Worm (Caenorhabditis elegans) whole organism, L1 larva: Measurements from ENCODE around the gene T05H10.8.
A peak's percentile ranks its signal among the peaks of the same experiment; 100 is the strongest.

Source experiments
- F16B12.6 ChIP-seq: fragments of 150-350 bp; optimal IDR thresholded peaks from 2 replicates; lab custom pipeline; 2014; ENCODE audit warnings: missing biosample characterization, missing genetic modification characterization
- alr-1 ChIP-seq: fragments of 200-800 bp; sonication (Bioruptor generic); optimal IDR thresholded peaks from 2 replicates; lab custom pipeline; 2018; ENCODE audit warnings: borderline replicate concordance, mild to moderate bottlenecking, missing genetic modification characterization, missing compliant biosample characterization
- ama-1 ChIP-seq: fragments of 150-350 bp; optimal IDR thresholded peaks from 2 replicates; lab custom pipeline; 2014
- blmp-1 ChIP-seq: fragments of 150-350 bp; optimal IDR thresholded peaks from 2 replicates; lab custom pipeline; 2014; ENCODE audit warnings: missing biosample characterization, missing genetic modification characterization
- ceh-63 ChIP-seq: fragments of 200-800 bp; sonication (Bioruptor generic); optimal IDR thresholded peaks from 2 replicates; lab custom pipeline; 2018; ENCODE audit warnings: mild to moderate bottlenecking, missing genetic modification characterization, missing compliant biosample characterization
- ceh-8 ChIP-seq: fragments of 200-800 bp; sonication (Bioruptor generic); optimal IDR thresholded peaks from 2 replicates; lab custom pipeline; 2018; ENCODE audit warnings: mild to moderate bottlenecking, missing genetic modification characterization, moderate library complexity, missing compliant biosample characterization
- ceh-82 ChIP-seq, 3 experiments: fragments of 150-350 bp in 1 of 3; sonication (generic microtip) in 2 of 3; optimal IDR thresholded peaks; 2 replicates each; lab custom pipeline; 2014 to 2017; ENCODE audit warnings: missing biosample characterization in 3 of 3, missing genetic modification characterization in 3 of 3
- ces-1 ChIP-seq: fragments of 150-350 bp; optimal IDR thresholded peaks from 2 replicates; lab custom pipeline; 2014; ENCODE audit warnings: missing biosample characterization, missing genetic modification reagents, missing genetic modification characterization
- dpl-1 ChIP-seq, 3 experiments: fragments of 150-350 bp in 2 of 3; sonication (generic microtip) in 1 of 3; optimal IDR thresholded peaks; 2 replicates each; lab custom pipeline; 2014 to 2017; ENCODE audit warnings: missing biosample characterization in 3 of 3, missing genetic modification characterization in 3 of 3, missing genetic modification reagents in 3 of 3
- efl-1 ChIP-seq, 4 experiments: fragments of 150-350 bp; optimal IDR thresholded peaks in 3 of 4; peaks in 1 of 4; 1 replicate in 1 of 4; 2 replicates in 3 of 4; lab custom pipeline; 2014; ENCODE audit warnings: missing biosample characterization in 2 of 4, missing genetic modification characterization in 2 of 4, missing genetic modification reagents in 2 of 4
- egl-27 ChIP-seq, 2 experiments: fragments of 150-350 bp in 1 of 2; sonication (generic microtip); optimal IDR thresholded peaks; 3 replicates each; lab custom pipeline; 2017 to 2018; ENCODE audit warnings: missing biosample characterization in 2 of 2, missing genetic modification characterization in 2 of 2, missing genetic modification reagents in 2 of 2
- elt-2 ChIP-seq: sonication (generic microtip); optimal IDR thresholded peaks from 2 replicates; lab custom pipeline; 2016; ENCODE audit warnings: missing genetic modification characterization, mild to moderate bottlenecking, inconsistent platforms, missing compliant biosample characterization, missing genetic modification reagents
- fkh-10 ChIP-seq: sonication (generic microtip); optimal IDR thresholded peaks from 2 replicates; lab custom pipeline; 2017; ENCODE audit warnings: missing biosample characterization, missing genetic modification reagents, missing genetic modification characterization
- fos-1 ChIP-seq: fragments of 150-350 bp; optimal IDR thresholded peaks from 2 replicates; lab custom pipeline; 2014; ENCODE audit warnings: missing biosample characterization, missing genetic modification characterization
- irx-1 ChIP-seq: sonication (generic microtip); optimal IDR thresholded peaks from 2 replicates; lab custom pipeline; 2016; ENCODE audit warnings: missing genetic modification characterization, missing compliant biosample characterization
- lin-13 ChIP-seq: fragments of 150-350 bp; optimal IDR thresholded peaks from 2 replicates; lab custom pipeline; 2014; ENCODE audit warnings: missing biosample characterization, missing genetic modification reagents, missing genetic modification characterization
- lin-14 ChIP-seq: fragments of 200-800 bp; sonication (Bioruptor generic); optimal IDR thresholded peaks from 2 replicates; lab custom pipeline; 2018; ENCODE audit warnings: mild to moderate bottlenecking, missing genetic modification characterization, moderate library complexity, missing compliant biosample characterization
- lin-35 ChIP-seq, 2 experiments: fragments of 150-350 bp; optimal IDR thresholded peaks; 2 replicates each; lab custom pipeline; 2014; ENCODE audit warnings: missing biosample characterization in 2 of 2, missing genetic modification characterization in 2 of 2, missing genetic modification reagents in 2 of 2
- lir-3 ChIP-seq: sonication (generic microtip); optimal IDR thresholded peaks from 2 replicates; lab custom pipeline; 2016; ENCODE audit warnings: mild to moderate bottlenecking, missing genetic modification characterization, moderate library complexity, missing compliant biosample characterization; ENCODE audit not compliant: poor library complexity
- lsy-2 ChIP-seq, 2 experiments: fragments of 150-350 bp; optimal IDR thresholded peaks; 2 replicates each; lab custom pipeline; 2014; ENCODE audit warnings: missing biosample characterization in 2 of 2, missing genetic modification characterization in 2 of 2
- mab-9 ChIP-seq: fragments of 200-800 bp; sonication (Bioruptor generic); IDR thresholded peaks from 2 replicates; pipeline ENCODE4 v1.3.6; 2022; ENCODE audit warnings: missing genetic modification reagents, missing genetic modification characterization, missing compliant biosample characterization
- mdl-1 ChIP-seq, 2 experiments: fragments of 150-350 bp; optimal IDR thresholded peaks; 2 replicates each; lab custom pipeline; 2014 to 2017; ENCODE audit warnings: missing biosample characterization in 2 of 2, missing genetic modification characterization in 2 of 2, inconsistent platforms in 1 of 2
- mef-2 ChIP-seq: fragments of 150-350 bp; optimal IDR thresholded peaks from 2 replicates; lab custom pipeline; 2014; ENCODE audit warnings: missing biosample characterization, missing genetic modification characterization
- mep-1 ChIP-seq: fragments of 150-350 bp; optimal IDR thresholded peaks from 2 replicates; lab custom pipeline; 2014; ENCODE audit warnings: missing biosample characterization, missing genetic modification characterization
- nhr-11 ChIP-seq: fragments of 150-350 bp; optimal IDR thresholded peaks from 2 replicates; lab custom pipeline; 2014; ENCODE audit warnings: missing biosample characterization, missing genetic modification characterization
- nhr-19 ChIP-seq: fragments of 200-800 bp; sonication (Bioruptor generic); conservative IDR thresholded peaks from 2 replicates; pipeline ENCODE4 v1.3.6; 2022; ENCODE audit warnings: missing genetic modification characterization, missing compliant biosample characterization
- nhr-20 ChIP-seq: sonication (generic microtip); optimal IDR thresholded peaks from 2 replicates; lab custom pipeline; 2016; ENCODE audit warnings: mild to moderate bottlenecking, missing genetic modification characterization, missing compliant biosample characterization
- nhr-28 ChIP-seq: fragments of 150-350 bp; optimal IDR thresholded peaks from 2 replicates; lab custom pipeline; 2014; ENCODE audit warnings: missing biosample characterization, missing genetic modification characterization
- nhr-47 ChIP-seq: sonication (generic microtip); optimal IDR thresholded peaks from 2 replicates; lab custom pipeline; 2016; ENCODE audit warnings: mild to moderate bottlenecking, missing genetic modification characterization, moderate library complexity, missing compliant biosample characterization
- nhr-71 ChIP-seq: sonication (generic microtip); optimal IDR thresholded peaks from 2 replicates; lab custom pipeline; 2016; ENCODE audit warnings: mild to moderate bottlenecking, missing genetic modification characterization, moderate library complexity, missing compliant biosample characterization
- nhr-85 ChIP-seq: sonication (generic microtip); peaks from one replicate; lab custom pipeline; 2016; ENCODE audit warnings: missing genetic modification characterization, inconsistent platforms, missing compliant biosample characterization
- nhr-90 ChIP-seq: sonication (generic microtip); optimal IDR thresholded peaks from 2 replicates; lab custom pipeline; 2016; ENCODE audit warnings: mild to moderate bottlenecking, missing genetic modification characterization, missing compliant biosample characterization; ENCODE audit not compliant: poor library complexity
- pag-3 ChIP-seq: sonication (generic microtip); optimal IDR thresholded peaks from 2 replicates; lab custom pipeline; 2017; ENCODE audit warnings: missing genetic modification characterization, mild to moderate bottlenecking, missing compliant biosample characterization, antibody characterized with exemption, borderline replicate concordance; ENCODE audit not compliant: insufficient read depth
- pax-3 ChIP-seq: fragments of 200-800 bp; sonication (Bioruptor generic); optimal IDR thresholded peaks from 2 replicates; lab custom pipeline; 2018; ENCODE audit warnings: mild to moderate bottlenecking, missing genetic modification characterization, moderate library complexity, missing compliant biosample characterization
- rnt-1 ChIP-seq: sonication (generic microtip); optimal IDR thresholded peaks from 2 replicates; lab custom pipeline; 2016; ENCODE audit warnings: mild to moderate bottlenecking, missing genetic modification characterization, moderate library complexity, missing compliant biosample characterization
- snu-23 ChIP-seq: sonication (generic microtip); optimal IDR thresholded peaks from 2 replicates; lab custom pipeline; 2016; ENCODE audit warnings: missing genetic modification characterization, missing compliant biosample characterization
- sup-37 ChIP-seq: fragments of 200-800 bp; sonication (Bioruptor generic); optimal IDR thresholded peaks from 2 replicates; lab custom pipeline; 2018; ENCODE audit warnings: mild to moderate bottlenecking, missing genetic modification characterization, missing compliant biosample characterization
- swsn-7 ChIP-seq: sonication (generic microtip); optimal IDR thresholded peaks from 2 replicates; lab custom pipeline; 2016; ENCODE audit warnings: missing genetic modification characterization, missing compliant biosample characterization
- tbx-2 ChIP-seq: sonication (generic microtip); optimal IDR thresholded peaks from 2 replicates; lab custom pipeline; 2016; ENCODE audit warnings: missing genetic modification characterization, missing compliant biosample characterization
- tlp-1 ChIP-seq: fragments of 150-350 bp; optimal IDR thresholded peaks from 2 replicates; lab custom pipeline; 2014; ENCODE audit warnings: missing biosample characterization, missing genetic modification characterization
- unc-130 ChIP-seq: fragments of 150-350 bp; optimal IDR thresholded peaks from 2 replicates; lab custom pipeline; 2017; ENCODE audit warnings: missing biosample characterization, missing genetic modification characterization, inconsistent platforms
- unc-62 ChIP-seq: fragments of 150-350 bp; optimal IDR thresholded peaks from 2 replicates; lab custom pipeline; 2014; ENCODE audit warnings: missing biosample characterization, missing genetic modification reagents, missing genetic modification characterization
- unc-98 ChIP-seq: fragments of 200-800 bp; sonication (Bioruptor generic); IDR thresholded peaks from 2 replicates; pipeline ENCODE4 v1.3.6; 2022; ENCODE audit warnings: missing genetic modification characterization, missing compliant biosample characterization
- zag-1 ChIP-seq: fragments of 150-350 bp; optimal IDR thresholded peaks from 2 replicates; lab custom pipeline; 2014; ENCODE audit warnings: missing biosample characterization, missing genetic modification characterization
- ztf-11 ChIP-seq, 2 experiments: sonication (generic microtip); optimal IDR thresholded peaks; 2 replicates each; lab custom pipeline; 2016 to 2017; ENCODE audit warnings: missing genetic modification characterization in 2 of 2, missing biosample characterization in 1 of 2, missing compliant biosample characterization in 1 of 2

Gene T05H10.8

ce11 chrII:8104998-8105397 lies 46.1 kb downstream of the T05H10.8 start, which contains the start of gene sfxn-5:
sfxn-5 (minus strand) TSS chrII:8105052.
- TF ChIP-seq mep-1 (tag; lab: Kevin White, UChicago): peak; percentile 73
- TF ChIP-seq fos-1 (tag; lab: Kevin White, UChicago): peak; percentile 11
- no peak for TF ChIP-seq zag-1 (tag; lab: Kevin White, UChicago)
- peak; percentile 90 for TF ChIP-seq blmp-1
- peak; percentile 12 for TF ChIP-seq nhr-19 (GFP tag; lab: Robert Waterston, UW)
- TF ChIP-seq dpl-1 (GFP tag; optimal IDR thresholded peaks at IDR 0.05; lab: Kevin White, UChicago): peak in 2 of 3 experiments; percentile 5 to 32
- TF ChIP-seq egl-27 (tag; optimal IDR thresholded peaks at IDR 0.05; lab: Kevin White, UChicago): no peak
- TF ChIP-seq efl-1 (optimal IDR thresholded peaks at IDR 0.05; lab: Kevin White, UChicago): peak in 1 of 2 experiments; percentile 25
- peak in 1 of 2 experiments; percentile 1 for TF ChIP-seq efl-1 (GFP tag; optimal IDR thresholded peaks at IDR 0.05 in 1 of 2; lab: Kevin White, UChicago)
- TF ChIP-seq snu-23: peak; percentile 59
- no peak for TF ChIP-seq ztf-11 (tag; optimal IDR thresholded peaks at IDR 0.05; lab: Kevin White, UChicago)
- TF ChIP-seq lsy-2 (tag; optimal IDR thresholded peaks at IDR 0.05; lab: Kevin White, UChicago): peak; percentile 2 to 63
- TF ChIP-seq nhr-85 (tag; lab: Kevin White, UChicago): peak; percentile 54
- TF ChIP-seq lin-14 (GFP tag; lab: Kevin White, UChicago): peak; percentile 82
- peak; percentile 20 for TF ChIP-seq nhr-20 (tag; lab: Kevin White, UChicago)
- peak; percentile 23 for TF ChIP-seq unc-130 (tag; lab: Kevin White, UChicago)
- TF ChIP-seq rnt-1 (tag; lab: Kevin White, UChicago): peak; percentile 45
- peak in 1 of 2 experiments; percentile 1 for TF ChIP-seq mdl-1 (tag; optimal IDR thresholded peaks at IDR 0.05; lab: Kevin White, UChicago)
- TF ChIP-seq lin-35 (GFP tag; optimal IDR thresholded peaks at IDR 0.05; lab: Kevin White, UChicago): peak in 1 of 2 experiments; percentile 33
- TF ChIP-seq pag-3 (tag; lab: Kevin White, UChicago): peak; percentile 34
- TF ChIP-seq nhr-28 (tag; lab: Kevin White, UChicago): no peak
- peak; percentile 68 for TF ChIP-seq nhr-71 (tag; lab: Kevin White, UChicago)
- no peak for TF ChIP-seq nhr-47 (tag; lab: Kevin White, UChicago)

DNA sequence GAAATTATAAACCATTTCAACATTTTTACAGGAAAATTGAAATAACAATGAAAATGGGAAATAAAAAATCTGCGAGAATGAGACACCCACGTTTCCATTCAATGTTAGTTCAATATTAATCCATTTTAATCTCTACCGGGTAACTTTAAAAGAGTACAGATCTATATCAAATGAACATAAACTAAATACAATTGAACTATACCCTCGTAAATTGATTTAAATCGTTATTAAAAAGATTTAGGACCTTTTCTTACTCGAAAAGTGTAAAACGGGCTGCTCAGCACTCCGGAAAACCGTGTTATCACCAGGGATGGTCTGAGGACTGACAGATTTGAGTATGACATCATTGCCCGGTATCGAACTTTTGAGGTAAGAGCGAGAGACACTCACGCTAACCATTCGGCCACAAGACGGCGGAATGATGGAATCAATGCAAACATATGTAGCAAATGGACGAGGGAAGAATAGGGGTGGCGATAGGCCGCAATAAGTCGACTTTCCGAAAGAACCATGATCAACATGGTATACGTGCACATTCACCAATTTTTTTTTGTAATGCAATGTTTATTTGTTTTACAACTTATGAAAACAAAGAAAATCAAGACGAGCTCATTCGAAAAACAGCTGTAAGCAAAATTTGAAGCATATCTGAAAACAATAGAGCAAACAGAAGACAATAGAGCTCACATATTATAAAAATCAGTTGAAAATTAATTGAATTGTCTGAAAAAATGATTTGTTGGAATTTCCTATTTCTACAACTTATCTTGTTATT lies 48.2 kb downstream of the T05H10.8 start, which contains the start of the genes chst-1 and C41C4.9:
Gene chst-1, minus strand, starts transcription at position 51 of the 775 bp plus-strand sequence.
Gene C41C4.9, plus strand, starts transcription at position 725 of the 775 bp plus-strand sequence.
- TF ChIP-seq ceh-63: no peak
- peak; percentile 39 for TF ChIP-seq blmp-1
- no peak for TF ChIP-seq ces-1 (GFP tag; lab: Kevin White, UChicago)
- no peak for TF ChIP-seq pag-3 (tag; lab: Kevin White, UChicago)
- TF ChIP-seq alr-1 (tag; lab: Kevin White, UChicago): no peak
- TF ChIP-seq lin-35 (GFP tag; optimal IDR thresholded peaks at IDR 0.05; lab: Kevin White, UChicago): peak; percentile 29 to 84
- peak; percentile 69 for TF ChIP-seq mep-1 (tag; lab: Kevin White, UChicago)
- 0 out of 2 replicates have a peak, but pooled peaks have one; percentile 10 for TF ChIP-seq unc-98 (GFP tag; lab: Robert Waterston, UW)
- TF ChIP-seq F16B12.6 (tag; lab: Kevin White, UChicago): no peak
- TF ChIP-seq lsy-2 (tag; optimal IDR thresholded peaks at IDR 0.05; lab: Kevin White, UChicago): peak; percentile 57 to 77
- TF ChIP-seq irx-1 (tag; lab: Kevin White, UChicago): peak; percentile 19
- TF ChIP-seq nhr-11 (tag; lab: Kevin White, UChicago): no peak
- no peak for TF ChIP-seq nhr-28 (tag; lab: Kevin White, UChicago)
- TF ChIP-seq ceh-8 (GFP tag; lab: Kevin White, UChicago): peak; percentile 23
- no peak for TF ChIP-seq fkh-10 (GFP tag; lab: Kevin White, UChicago)
- TF ChIP-seq nhr-71 (tag; lab: Kevin White, UChicago): peak; percentile 74
- TF ChIP-seq unc-62: no peak
- TF ChIP-seq nhr-90 (tag; lab: Kevin White, UChicago): peak; percentile 78
- TF ChIP-seq tbx-2: no peak
- TF ChIP-seq lir-3: no peak
- peak; percentile 61 for TF ChIP-seq nhr-20 (tag; lab: Kevin White, UChicago)
- TF ChIP-seq lin-13: peak; percentile 17
- TF ChIP-seq sup-37 (GFP tag; lab: Kevin White, UChicago): no peak
- TF ChIP-seq fos-1 (tag; lab: Kevin White, UChicago): peak; percentile 47
- no peak for TF ChIP-seq mab-9
- TF ChIP-seq mdl-1 (tag; optimal IDR thresholded peaks at IDR 0.05; lab: Kevin White, UChicago): peak in 1 of 2 experiments; percentile 79
- peak in 1 of 2 experiments; percentile 44 for TF ChIP-seq ztf-11 (tag; optimal IDR thresholded peaks at IDR 0.05; lab: Kevin White, UChicago)
- TF ChIP-seq elt-2 (tag; lab: Kevin White, UChicago): peak; percentile 68
- TF ChIP-seq tlp-1 (tag; lab: Kevin White, UChicago): no peak
- peak; percentile 46 for TF ChIP-seq swsn-7 (tag; lab: Kevin White, UChicago)
- TF ChIP-seq mef-2 (tag; lab: Kevin White, UChicago): no peak
- peak in 1 of 3 experiments; percentile 19 for TF ChIP-seq ceh-82 (tag; optimal IDR thresholded peaks at IDR 0.05; lab: Kevin White, UChicago)
- TF ChIP-seq ama-1 (lab: Kevin White, UChicago): no peak
- peak; percentile 84 for TF ChIP-seq rnt-1 (tag; lab: Kevin White, UChicago)
- no peak for TF ChIP-seq pax-3 (tag; lab: Kevin White, UChicago)
